Worm (Caenorhabditis elegans): ENCODE measurements around the gene sre-5.

- TF ChIP-seq nhr-76 (tag; optimal IDR thresholded peaks at IDR 0.05) (no peak), drap-1 (GFP tag; optimal IDR thresholded peaks at IDR 0.05) (no peak), nhr-237 (tag; optimal IDR thresholded peaks at IDR 0.05) (no peak), unc-62 (GFP tag; optimal IDR thresholded peaks at IDR 0.05) (no peak)
Measured at ce11 chrIV:3532989-3533388, 32.0 kb upstream of the sre-5 start.

All from whole organism, mixed stage, embryonic.